Worm (Caenorhabditis elegans) whole organism, L2 larva: ENCODE results near the gene tofu-7.

Experiments
- C34F6.9 ChIP-seq: fragments of 150-350 bp; optimal IDR thresholded peaks from 2 replicates; lab custom pipeline; 2014; ENCODE audit warnings: missing biosample characterization, missing genetic modification characterization
- F13H6.1 ChIP-seq: sonication (generic microtip); optimal IDR thresholded peaks from 2 replicates; lab custom pipeline; 2016; ENCODE audit warnings: missing genetic modification characterization, missing compliant biosample characterization
- R02D3.7 ChIP-seq: fragments of 150-350 bp; optimal IDR thresholded peaks from 2 replicates; lab custom pipeline; 2014; ENCODE audit warnings: missing biosample characterization, missing genetic modification characterization
- Y55F3AM.14 ChIP-seq: fragments of 200-800 bp; sonication (Bioruptor generic); optimal IDR thresholded peaks from 2 replicates; lab custom pipeline; 2018; ENCODE audit warnings: mild to moderate bottlenecking, missing genetic modification characterization, missing compliant biosample characterization
- ZK546.5 ChIP-seq: sonication (generic microtip); optimal IDR thresholded peaks from 2 replicates; lab custom pipeline; 2017; ENCODE audit warnings: missing biosample characterization, missing genetic modification characterization
- alr-1 ChIP-seq: fragments of 150-350 bp; optimal IDR thresholded peaks from 2 replicates; lab custom pipeline; 2014; ENCODE audit warnings: missing biosample characterization, missing genetic modification characterization
- aly-2 ChIP-seq: fragments of 150-350 bp; optimal IDR thresholded peaks from 2 replicates; lab custom pipeline; 2014; ENCODE audit warnings: missing biosample characterization, missing genetic modification characterization
- ama-1 ChIP-seq: fragments of 150-350 bp; optimal IDR thresholded peaks from 2 replicates; lab custom pipeline; 2018; ENCODE audit warnings: inconsistent platforms
- blmp-1 ChIP-seq: sonication (generic microtip); optimal IDR thresholded peaks from 2 replicates; lab custom pipeline; 2017; ENCODE audit warnings: missing genetic modification characterization, mild to moderate bottlenecking, missing compliant biosample characterization, antibody characterized with exemption, moderate library complexity; ENCODE audit not compliant: insufficient read depth
- ceh-16 ChIP-seq: fragments of 150-350 bp; optimal IDR thresholded peaks from 2 replicates; lab custom pipeline; 2014; ENCODE audit warnings: missing biosample characterization, missing genetic modification characterization
- ceh-82 ChIP-seq: fragments of 150-350 bp; optimal IDR thresholded peaks from 2 replicates; lab custom pipeline; 2014; ENCODE audit warnings: missing biosample characterization, missing genetic modification characterization
- crh-2 ChIP-seq: sonication (generic microtip); optimal IDR thresholded peaks from 2 replicates; lab custom pipeline; 2017; ENCODE audit warnings: missing biosample characterization, missing genetic modification characterization
- dmd-4 ChIP-seq: sonication (generic microtip); optimal IDR thresholded peaks from 2 replicates; lab custom pipeline; 2017; ENCODE audit warnings: missing biosample characterization, missing genetic modification characterization
- egl-27 ChIP-seq: sonication (generic microtip); optimal IDR thresholded peaks from 3 replicates; lab custom pipeline; 2017; ENCODE audit warnings: missing biosample characterization, missing genetic modification reagents, missing genetic modification characterization
- elt-1 ChIP-seq: fragments of 150-350 bp; optimal IDR thresholded peaks from 2 replicates; lab custom pipeline; 2014; ENCODE audit warnings: missing biosample characterization, missing genetic modification characterization
- elt-3 ChIP-seq: sonication (generic microtip); optimal IDR thresholded peaks from 2 replicates; lab custom pipeline; 2017; ENCODE audit warnings: missing biosample characterization, missing genetic modification characterization
- fos-1 ChIP-seq: fragments of 150-350 bp; optimal IDR thresholded peaks from 2 replicates; lab custom pipeline; 2014; ENCODE audit warnings: missing biosample characterization, missing genetic modification characterization
- gmeb-1 ChIP-seq: fragments of 150-350 bp; optimal IDR thresholded peaks from 2 replicates; lab custom pipeline; 2014; ENCODE audit warnings: missing biosample characterization, missing genetic modification characterization
- lin-11 ChIP-seq: fragments of 150-350 bp; sonication (generic microtip); optimal IDR thresholded peaks from 2 replicates; lab custom pipeline; 2014; ENCODE audit warnings: missing biosample characterization, missing genetic modification characterization, inconsistent platforms, mixed read lengths
- lin-13 ChIP-seq: fragments of 150-350 bp; optimal IDR thresholded peaks from 2 replicates; lab custom pipeline; 2014; ENCODE audit warnings: missing biosample characterization, missing genetic modification reagents, missing genetic modification characterization
- lin-39 ChIP-seq: fragments of 150-350 bp; optimal IDR thresholded peaks from 2 replicates; lab custom pipeline; 2014; ENCODE audit warnings: missing biosample characterization, missing genetic modification reagents, missing genetic modification characterization
- lsy-2 ChIP-seq, 2 experiments: fragments of 150-350 bp in 1 of 2; sonication (generic microtip) in 1 of 2; optimal IDR thresholded peaks; 2 replicates each; lab custom pipeline; 2014 to 2017; ENCODE audit warnings: missing biosample characterization in 2 of 2, missing genetic modification characterization in 2 of 2
- mab-5 ChIP-seq: fragments of 150-350 bp; optimal IDR thresholded peaks from 2 replicates; lab custom pipeline; 2014; ENCODE audit warnings: missing biosample characterization, missing genetic modification characterization
- mbf-1 ChIP-seq: sonication (generic microtip); optimal IDR thresholded peaks from 2 replicates; lab custom pipeline; 2017; ENCODE audit warnings: missing biosample characterization, missing genetic modification characterization
- mdl-1 ChIP-seq, 2 experiments: fragments of 150-350 bp in 1 of 2; sonication (generic microtip) in 1 of 2; optimal IDR thresholded peaks; 2 replicates each; lab custom pipeline; 2017; ENCODE audit warnings: missing biosample characterization in 2 of 2, missing genetic modification characterization in 2 of 2
- nhr-10 ChIP-seq: sonication (generic microtip); optimal IDR thresholded peaks from 2 replicates; lab custom pipeline; 2017; ENCODE audit warnings: missing biosample characterization, missing genetic modification characterization
- nhr-11 ChIP-seq: fragments of 150-350 bp; optimal IDR thresholded peaks from 2 replicates; lab custom pipeline; 2014; ENCODE audit warnings: missing biosample characterization, missing genetic modification characterization
- nhr-12 ChIP-seq: fragments of 150-350 bp; optimal IDR thresholded peaks from 2 replicates; lab custom pipeline; 2014; ENCODE audit warnings: missing biosample characterization, missing genetic modification characterization
- nhr-129 ChIP-seq: fragments of 150-350 bp; optimal IDR thresholded peaks from 2 replicates; lab custom pipeline; 2014; ENCODE audit warnings: missing biosample characterization, missing genetic modification characterization
- nhr-21 ChIP-seq: fragments of 150-350 bp; optimal IDR thresholded peaks from 2 replicates; lab custom pipeline; 2014; ENCODE audit warnings: missing biosample characterization, missing genetic modification characterization
- nhr-23 ChIP-seq: fragments of 150-350 bp; optimal IDR thresholded peaks from 2 replicates; lab custom pipeline; 2014; ENCODE audit warnings: missing biosample characterization, missing genetic modification reagents, missing genetic modification characterization
- nhr-237 ChIP-seq: fragments of 150-350 bp; optimal IDR thresholded peaks from 2 replicates; lab custom pipeline; 2014; ENCODE audit warnings: missing biosample characterization, missing genetic modification characterization
- nhr-25 ChIP-seq: fragments of 150-350 bp; sonication (generic microtip); optimal IDR thresholded peaks from 3 replicates; lab custom pipeline; 2014; ENCODE audit warnings: missing biosample characterization, missing genetic modification characterization
- nhr-6 ChIP-seq: fragments of 150-350 bp; optimal IDR thresholded peaks from 2 replicates; lab custom pipeline; 2014; ENCODE audit warnings: missing biosample characterization, missing genetic modification characterization
- nhr-77 ChIP-seq: fragments of 150-350 bp; optimal IDR thresholded peaks from 2 replicates; lab custom pipeline; 2014; ENCODE audit warnings: missing biosample characterization, missing genetic modification characterization
- peb-1 ChIP-seq: fragments of 150-350 bp; optimal IDR thresholded peaks from 2 replicates; lab custom pipeline; 2014; ENCODE audit warnings: missing biosample characterization, missing genetic modification characterization
- sem-4 ChIP-seq: fragments of 150-350 bp; optimal IDR thresholded peaks from 2 replicates; lab custom pipeline; 2014; ENCODE audit warnings: missing biosample characterization, missing genetic modification reagents, missing genetic modification characterization
- skn-1 ChIP-seq: sonication (generic microtip); optimal IDR thresholded peaks from 2 replicates; lab custom pipeline; 2017; ENCODE audit warnings: missing biosample characterization, missing genetic modification characterization
- sma-3 ChIP-seq: sonication (generic microtip); optimal IDR thresholded peaks from 2 replicates; lab custom pipeline; 2016; ENCODE audit warnings: missing genetic modification reagents, missing genetic modification characterization, missing compliant biosample characterization
- sma-9 ChIP-seq, 2 experiments: fragments of 150-350 bp in 1 of 2; sonication (generic microtip) in 1 of 2; optimal IDR thresholded peaks; 2 replicates each; lab custom pipeline; 2014 to 2016; ENCODE audit warnings: missing genetic modification characterization in 2 of 2, mild to moderate bottlenecking in 1 of 2, missing biosample characterization in 1 of 2, missing compliant biosample characterization in 1 of 2, missing genetic modification reagents in 1 of 2, moderate library complexity in 1 of 2
- snpc-4 ChIP-seq: fragments of 150-350 bp; optimal IDR thresholded peaks from 2 replicates; lab custom pipeline; 2014; ENCODE audit warnings: missing biosample characterization, missing genetic modification characterization
- unc-39 ChIP-seq: fragments of 150-350 bp; optimal IDR thresholded peaks from 2 replicates; lab custom pipeline; 2014; ENCODE audit warnings: missing biosample characterization, missing genetic modification characterization
- unc-55 ChIP-seq: fragments of 150-350 bp; sonication (generic microtip); optimal IDR thresholded peaks from 3 replicates; lab custom pipeline; 2014; ENCODE audit warnings: missing biosample characterization, missing genetic modification reagents, missing genetic modification characterization
- unc-62 ChIP-seq: fragments of 150-350 bp; optimal IDR thresholded peaks from 2 replicates; lab custom pipeline; 2014; ENCODE audit warnings: missing biosample characterization, missing genetic modification reagents, missing genetic modification characterization
- zag-1 ChIP-seq: fragments of 150-350 bp; optimal IDR thresholded peaks from 2 replicates; lab custom pipeline; 2014; ENCODE audit warnings: missing biosample characterization, missing genetic modification characterization
- ztf-1 ChIP-seq: fragments of 200-800 bp; sonication (Bioruptor generic); conservative IDR thresholded peaks from 2 replicates; pipeline ENCODE4 v1.3.6; 2022; ENCODE audit warnings: missing genetic modification characterization, missing compliant biosample characterization
- ztf-11 ChIP-seq: sonication (generic microtip); optimal IDR thresholded peaks from 2 replicates; lab custom pipeline; 2017; ENCODE audit warnings: missing biosample characterization, missing genetic modification characterization
- ztf-4 ChIP-seq: fragments of 150-350 bp; optimal IDR thresholded peaks from 2 replicates; lab custom pipeline; 2014; ENCODE audit warnings: missing biosample characterization, missing genetic modification characterization

The tofu-7 gene

ce11 chrIII:7087691-7088323, 3.0 kb upstream of the tofu-7 start, which contains the start of gene fubl-2:
fubl-2 (minus strand) TSS chrIII:7087741.
- TF ChIP-seq skn-1 (no peak), sem-4 (tag; lab: Kevin White, UChicago) (no peak), unc-62 (GFP tag; lab: Kevin White, UChicago) (no peak), sma-3 (GFP tag; lab: Kevin White, UChicago) (peak; percentile 84), lsy-2 (tag; optimal IDR thresholded peaks at IDR 0.05; lab: Kevin White, UChicago) (peak; percentile 22 to 86), nhr-237 (tag; lab: Kevin White, UChicago) (no peak), ztf-1 (GFP tag; lab: Robert Waterston, UW) (no peak), F13H6.1 (tag; lab: Kevin White, UChicago) (peak; percentile 69), C34F6.9 (peak; percentile 66), lin-39 (tag; lab: Kevin White, UChicago) (no peak), ama-1 (no peak), snpc-4 (tag; lab: Kevin White, UChicago) (no peak), nhr-10 (tag; lab: Kevin White, UChicago) (no peak), gmeb-1 (tag; lab: Kevin White, UChicago) (peak; percentile 65), elt-1 (tag; lab: Kevin White, UChicago) (no peak), ztf-4 (tag; lab: Kevin White, UChicago) (no peak), fos-1 (peak; percentile 50), nhr-12 (tag; lab: Kevin White, UChicago) (no peak), nhr-21 (peak; percentile 8), lin-13 (peak; percentile 76), alr-1 (tag; lab: Kevin White, UChicago) (no peak), nhr-6 (tag; lab: Kevin White, UChicago) (no peak), Y55F3AM.14 (no peak), ceh-16 (tag; lab: Kevin White, UChicago) (no peak), ZK546.5 (tag; lab: Kevin White, UChicago) (no peak), ceh-82 (tag; lab: Kevin White, UChicago) (no peak), nhr-11 (tag; lab: Kevin White, UChicago) (no peak), nhr-25 (tag; lab: Kevin White, UChicago) (no peak), unc-39 (tag; lab: Kevin White, UChicago) (no peak), unc-55 (GFP tag; lab: Kevin White, UChicago) (peak; percentile 70), mdl-1 (tag; optimal IDR thresholded peaks at IDR 0.05; lab: Kevin White, UChicago) (no peak), aly-2 (no peak), zag-1 (tag; lab: Kevin White, UChicago) (no peak), R02D3.7 (tag; lab: Kevin White, UChicago) (no peak), mbf-1 (no peak), peb-1 (tag; lab: Kevin White, UChicago) (no peak), nhr-77 (tag; lab: Kevin White, UChicago) (no peak), egl-27 (tag; lab: Kevin White, UChicago) (peak; percentile 66), blmp-1 (tag; lab: Kevin White, UChicago) (no peak), lin-11 (tag; lab: Kevin White, UChicago) (peak; percentile 29), ztf-11 (tag; lab: Kevin White, UChicago) (no peak), nhr-23 (tag; lab: Kevin White, UChicago) (no peak), mab-5 (tag; lab: Kevin White, UChicago) (no peak), dmd-4 (tag; lab: Kevin White, UChicago) (no peak), nhr-129 (tag; lab: Kevin White, UChicago) (peak; percentile 25), elt-3 (tag; lab: Kevin White, UChicago) (no peak), crh-2 (peak; percentile 59), sma-9 (GFP tag; optimal IDR thresholded peaks at IDR 0.05; lab: Kevin White, UChicago) (peak; percentile 66), sma-9 (tag; optimal IDR thresholded peaks at IDR 0.05; lab: Kevin White, UChicago) (no peak)
